Worm (Caenorhabditis elegans): Measurements from ENCODE around the gene glrx-22.
A peak's percentile ranks its signal among the peaks of the same experiment; 100 is the strongest.

glrx-22 gene

DNA sequence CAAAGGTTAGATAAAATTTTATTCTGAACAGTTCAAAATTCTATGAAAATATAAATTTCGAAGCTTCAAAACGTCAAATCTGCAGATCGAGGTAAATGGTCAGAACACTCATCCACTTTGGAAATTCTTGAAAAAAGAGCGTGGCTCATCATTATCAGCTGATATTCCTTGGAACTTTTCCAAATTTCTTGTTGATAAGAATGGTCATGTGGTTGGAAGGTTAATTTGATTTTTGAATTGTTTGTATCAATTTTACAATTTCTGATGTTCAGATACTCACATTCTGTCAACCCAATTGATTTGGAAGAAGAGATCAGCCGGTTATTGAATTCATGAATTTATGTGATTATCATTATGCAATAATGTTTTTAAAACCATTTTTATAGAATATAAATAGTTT lies 22.0 kb upstream of the glrx-22 start (continued):
- TF ChIP-seq F26F4.8 (GFP tag; conservative IDR thresholded peaks at IDR 0.05) (no peak), sdz-12 (GFP tag; optimal IDR thresholded peaks at IDR 0.05) (no peak), nhr-76 (tag; optimal IDR thresholded peaks at IDR 0.05) (no peak), lin-15B (tag; optimal IDR thresholded peaks at IDR 0.05) (no peak), aha-1 (tag) (no peak), unc-130 (GFP tag; optimal IDR thresholded peaks at IDR 0.05) (no peak), nhr-28 (tag; optimal IDR thresholded peaks at IDR 0.05) (peak; percentile 25), ctbp-1 (GFP tag; IDR thresholded peaks at IDR 0.05) (no peak), ztf-7 (tag; optimal IDR thresholded peaks at IDR 0.05) (no peak)

DNA sequence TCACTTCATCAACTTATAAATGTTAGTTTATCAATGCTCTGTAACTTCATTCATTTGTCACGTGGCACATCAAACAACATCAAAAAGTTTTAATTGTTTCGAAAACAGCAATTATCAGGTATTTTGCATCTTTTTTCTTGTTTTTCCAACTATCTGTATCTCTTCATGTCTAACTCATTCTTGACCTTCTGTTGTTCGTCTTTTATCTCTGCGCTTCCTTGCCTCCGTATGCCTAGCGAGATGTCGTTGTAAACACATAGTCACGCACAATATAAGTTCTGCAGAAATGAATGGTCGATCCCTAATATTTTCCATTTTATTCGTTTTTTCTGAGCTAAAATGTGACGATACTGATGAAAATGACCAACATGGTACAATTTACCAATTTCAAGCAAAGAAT lies 20.9 kb upstream of the glrx-22 start, which contains the start of gene gpx-6:
Gene gpx-6, plus strand, starts transcription at position 257 of the 400 bp plus-strand sequence.
- peak in 1 of 2 experiments; percentile 48 for TF ChIP-seq mdl-1 (tag; optimal IDR thresholded peaks at IDR 0.05)
- TF ChIP-seq nhr-28 (tag; optimal IDR thresholded peaks at IDR 0.05), result peak; percentile 55
- no peak for TF ChIP-seq hif-1 (tag; optimal IDR thresholded peaks at IDR 0.05)
- no peak for TF ChIP-seq F49E8.2 (tag; optimal IDR thresholded peaks at IDR 0.05; ENCODE audit: borderline replicate concordance)
- no peak for TF ChIP-seq daf-8 (GFP tag; IDR thresholded peaks at IDR 0.05)
- no peak for TF ChIP-seq daf-16 (GFP tag; optimal IDR thresholded peaks at IDR 0.05)
- peak; percentile 86 for TF ChIP-seq daf-16 (tag; optimal IDR thresholded peaks at IDR 0.05)
- no peak for TF ChIP-seq nhr-48 (tag; optimal IDR thresholded peaks at IDR 0.05)
- no peak for TF ChIP-seq gei-8 (GFP tag; optimal IDR thresholded peaks at IDR 0.05)
- TF ChIP-seq ceh-44 (GFP tag; IDR thresholded peaks at IDR 0.05), result no peak

DNA sequence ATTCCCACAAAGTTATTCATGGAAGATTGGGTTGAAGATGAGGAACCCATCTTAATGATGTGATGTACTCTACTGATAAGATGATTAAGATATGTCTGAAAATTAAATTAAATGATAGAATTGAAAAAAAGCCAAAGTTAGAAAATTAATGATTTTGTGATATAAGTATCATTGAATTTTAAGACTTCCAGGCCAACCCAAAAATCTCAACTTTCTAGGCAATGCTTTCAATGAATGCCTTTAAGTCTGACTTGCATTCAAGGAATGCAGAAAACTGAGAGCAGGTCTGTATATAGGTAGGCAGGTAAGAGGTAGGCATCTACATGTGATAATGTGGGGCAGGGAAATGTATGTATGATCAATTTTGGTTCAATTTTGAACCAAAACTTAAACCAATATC lies 19.0 kb upstream of the glrx-22 start, which contains the start of gene ocr-2:
Gene ocr-2, minus strand, starts transcription at position 101 of the 400 bp plus-strand sequence.
- TF ChIP-seq spr-1 (tag; optimal IDR thresholded peaks at IDR 0.05), result no peak
- no peak for TF ChIP-seq daf-19 (GFP tag; conservative IDR thresholded peaks at IDR 0.05)
- no peak for TF ChIP-seq ceh-62 (tag; optimal IDR thresholded peaks at IDR 0.05)
- no peak for TF ChIP-seq tra-1 (GFP tag; IDR thresholded peaks at IDR 0.05)
- TF ChIP-seq pha-4 (GFP tag; IDR thresholded peaks at IDR 0.05), result no peak
- TF ChIP-seq pha-4 (tag; optimal IDR thresholded peaks at IDR 0.05), result no peak
- TF ChIP-seq Y75B8A.6 (GFP tag; IDR thresholded peaks at IDR 0.05), result no peak
- no peak for TF ChIP-seq nhr-11 (tag; optimal IDR thresholded peaks at IDR 0.05)
- TF ChIP-seq skn-1 (tag; optimal IDR thresholded peaks at IDR 0.05), result no peak
- TF ChIP-seq zag-1 (tag; optimal IDR thresholded peaks at IDR 0.05), result no peak
- no peak for TF ChIP-seq pqm-1 (tag; optimal IDR thresholded peaks at IDR 0.05)
- TF ChIP-seq lin-39 (tag; optimal IDR thresholded peaks at IDR 0.05), result no peak
- no peak for TF ChIP-seq daf-16 (GFP tag; optimal IDR thresholded peaks at IDR 0.05)
- no peak for TF ChIP-seq daf-16 (tag; optimal IDR thresholded peaks at IDR 0.05)
- TF ChIP-seq F49E8.2 (tag; optimal IDR thresholded peaks at IDR 0.05; ENCODE audit: borderline replicate concordance), result no peak
- no peak for TF ChIP-seq ceh-32 (tag; optimal IDR thresholded peaks at IDR 0.05; ENCODE audit: poor library complexity)
- TF ChIP-seq ces-1 (GFP tag; optimal IDR thresholded peaks at IDR 0.05), result no peak
- TF ChIP-seq saeg-2 (GFP tag; IDR thresholded peaks at IDR 0.05), result no peak
- TF ChIP-seq ama-1 (optimal IDR thresholded peaks at IDR 0.05), result no peak
- no peak for TF ChIP-seq duxl-1 (tag; optimal IDR thresholded peaks at IDR 0.05; ENCODE audit: poor library complexity)

DNA sequence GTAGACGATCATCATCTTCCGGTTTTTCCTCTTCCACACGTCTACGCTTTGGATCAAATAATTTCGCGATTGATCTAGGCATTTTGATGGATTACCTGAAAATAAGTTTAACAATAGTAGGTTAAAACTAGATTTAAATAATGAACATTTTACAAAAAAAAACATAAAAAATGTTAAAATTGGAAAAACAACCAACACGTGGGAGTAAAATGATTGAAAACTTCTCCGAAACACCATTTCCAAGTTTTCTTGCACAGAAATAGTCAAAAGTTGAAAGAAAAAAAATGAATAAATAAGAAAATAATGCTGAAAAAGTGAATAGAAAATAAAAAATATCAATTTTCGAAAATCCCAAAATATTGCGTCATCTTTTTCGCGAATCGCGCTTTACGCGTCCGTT lies 10.7 kb upstream of the glrx-22 start, which contains the start of gene C07G1.7:
Gene C07G1.7, minus strand, starts transcription at position 101 of the 400 bp plus-strand sequence.
- TF ChIP-seq hlh-11 (tag; optimal IDR thresholded peaks at IDR 0.05), result no peak
- no peak for TF ChIP-seq lin-1 (GFP tag; IDR thresholded peaks at IDR 0.05)
- TF ChIP-seq spr-1 (tag; optimal IDR thresholded peaks at IDR 0.05), result no peak
- TF ChIP-seq zip-11 (GFP tag; IDR thresholded peaks at IDR 0.05), result no peak
